Worm (Caenorhabditis elegans) whole organism, young adult: ENCODE results near the gene ZK892.6.

ENCODE experiments used
- B0035.1 ChIP-seq: sonication (generic microtip); optimal IDR thresholded peaks from 2 replicates; lab custom pipeline; 2016; ENCODE audit warnings: missing genetic modification characterization, mild to moderate bottlenecking, missing compliant biosample characterization, missing genotype, missing genetic modification reagents
- B0336.3 ChIP-seq: fragments of 200-800 bp; sonication (Bioruptor generic); IDR thresholded peaks from 2 replicates; pipeline ENCODE4 v1.3.6; 2022; ENCODE audit warnings: missing genetic modification characterization, missing compliant biosample characterization
- C06A6.2 ChIP-seq: fragments of 200-800 bp; sonication (Bioruptor generic); conservative IDR thresholded peaks from 2 replicates; pipeline ENCODE4 v1.3.6; 2022; ENCODE audit warnings: missing genetic modification characterization, missing compliant biosample characterization
- C17E4.6 ChIP-seq: fragments of 200-800 bp; sonication (Bioruptor generic); IDR thresholded peaks from 2 replicates; pipeline ENCODE4 v1.3.6; 2022; ENCODE audit warnings: missing genetic modification reagents, missing genetic modification characterization, missing compliant biosample characterization
- F22D6.2 ChIP-seq: sonication (generic microtip); optimal IDR thresholded peaks from 2 replicates; lab custom pipeline; 2016; ENCODE audit warnings: mild to moderate bottlenecking, missing genetic modification characterization, missing compliant biosample characterization
- F37B4.10 ChIP-seq: fragments of 200-800 bp; sonication (Bioruptor generic); IDR thresholded peaks from 2 replicates; pipeline ENCODE4 v1.3.6; 2022; ENCODE audit warnings: missing genetic modification characterization, missing compliant biosample characterization
- F49E8.2 ChIP-seq: sonication (generic microtip); optimal IDR thresholded peaks from 3 replicates; lab custom pipeline; 2017; ENCODE audit warnings: missing genetic modification characterization, mild to moderate bottlenecking, missing compliant biosample characterization, antibody characterized with exemption, moderate library complexity; ENCODE audit not compliant: insufficient read depth
- F57C9.4 ChIP-seq: sonication (generic microtip); optimal IDR thresholded peaks from 2 replicates; lab custom pipeline; 2017; ENCODE audit warnings: mild to moderate bottlenecking, missing genetic modification characterization, missing compliant biosample characterization
- K11D2.4 ChIP-seq: fragments of 200-800 bp; sonication (Bioruptor generic); IDR thresholded peaks from 2 replicates; pipeline ENCODE4 v1.3.6; 2022; ENCODE audit warnings: missing genetic modification reagents, missing genetic modification characterization, missing compliant biosample characterization
- T07F8.4 ChIP-seq: sonication (generic microtip); optimal IDR thresholded peaks from 2 replicates; lab custom pipeline; 2016; ENCODE audit warnings: mild to moderate bottlenecking, missing genetic modification characterization, moderate library complexity, missing compliant biosample characterization
- Y53F4B.3 ChIP-seq: fragments of 200-800 bp; sonication (Bioruptor generic); IDR thresholded peaks from 2 replicates; pipeline ENCODE4 v1.3.6; 2022; ENCODE audit warnings: missing genetic modification reagents, missing genetic modification characterization, missing compliant biosample characterization
- Y56A3A.18 ChIP-seq: fragments of 200-800 bp; sonication (Bioruptor generic); IDR thresholded peaks from 2 replicates; pipeline ENCODE4 v1.3.6; 2022; ENCODE audit warnings: missing genetic modification reagents, missing genetic modification characterization, missing compliant biosample characterization
- Y67H2A.10 ChIP-seq: fragments of 200-800 bp; sonication (Bioruptor generic); conservative IDR thresholded peaks from 2 replicates; pipeline ENCODE4 v1.3.6; 2022; ENCODE audit warnings: missing genetic modification reagents, missing genetic modification characterization, missing compliant biosample characterization
- athp-1 ChIP-seq: sonication (generic microtip); optimal IDR thresholded peaks from 2 replicates; lab custom pipeline; 2017; ENCODE audit warnings: mild to moderate bottlenecking, missing genetic modification characterization, missing compliant biosample characterization
- attf-3 ChIP-seq: fragments of 200-800 bp; sonication (Bioruptor generic); conservative IDR thresholded peaks from 2 replicates; pipeline ENCODE4 v1.3.6; 2022; ENCODE audit warnings: missing genetic modification reagents, missing genetic modification characterization, missing compliant biosample characterization
- attf-5 ChIP-seq: fragments of 200-800 bp; sonication (Bioruptor generic); optimal IDR thresholded peaks from 2 replicates; lab custom pipeline; 2018; ENCODE audit warnings: mild to moderate bottlenecking, missing genetic modification characterization, missing compliant biosample characterization
- bed-1 ChIP-seq: fragments of 200-800 bp; sonication (Bioruptor generic); IDR thresholded peaks from 2 replicates; pipeline ENCODE4 v1.3.6; 2022; ENCODE audit warnings: missing genetic modification reagents, missing genetic modification characterization, missing compliant biosample characterization
- cebp-2 ChIP-seq: fragments of 200-800 bp; sonication (Bioruptor generic); IDR thresholded peaks from 2 replicates; pipeline ENCODE4 v1.3.6; 2022; ENCODE audit warnings: missing genetic modification characterization, missing compliant biosample characterization
- ceh-100 ChIP-seq: fragments of 200-800 bp; sonication (Bioruptor generic); IDR thresholded peaks from 2 replicates; pipeline ENCODE4 v1.3.6; 2022; ENCODE audit warnings: missing genetic modification reagents, missing genetic modification characterization, missing compliant biosample characterization
- ceh-27 ChIP-seq: fragments of 200-800 bp; sonication (Bioruptor generic); optimal IDR thresholded peaks from 2 replicates; lab custom pipeline; 2018; ENCODE audit warnings: mild to moderate bottlenecking, missing genetic modification characterization, moderate library complexity, missing compliant biosample characterization
- ceh-40 ChIP-seq: fragments of 200-800 bp; sonication (Bioruptor generic); IDR thresholded peaks from 2 replicates; pipeline ENCODE4 v1.3.6; 2022; ENCODE audit warnings: missing genetic modification characterization, missing compliant biosample characterization
- ceh-58 ChIP-seq: fragments of 200-800 bp; sonication (Bioruptor generic); IDR thresholded peaks from 2 replicates; pipeline ENCODE4 v1.3.6; 2022; ENCODE audit warnings: missing genetic modification characterization, missing compliant biosample characterization
- ceh-79 ChIP-seq: sonication (generic microtip); optimal IDR thresholded peaks from 2 replicates; lab custom pipeline; 2017; ENCODE audit warnings: mild to moderate bottlenecking, missing genetic modification characterization, missing compliant biosample characterization
- chd-7 ChIP-seq: sonication (generic microtip); optimal IDR thresholded peaks from 2 replicates; lab custom pipeline; 2016; ENCODE audit warnings: mild to moderate bottlenecking, missing genetic modification characterization, moderate library complexity, missing compliant biosample characterization
- die-1 ChIP-seq: sonication (generic microtip); optimal IDR thresholded peaks from 2 replicates; lab custom pipeline; 2016; ENCODE audit warnings: missing genotype, mild to moderate bottlenecking, missing genetic modification characterization, missing compliant biosample characterization
- dpl-1 ChIP-seq: fragments of 150-350 bp; optimal IDR thresholded peaks from 2 replicates; lab custom pipeline; 2014; ENCODE audit warnings: missing biosample characterization, missing genetic modification reagents, missing genetic modification characterization
- efl-1 ChIP-seq: fragments of 150-350 bp; optimal IDR thresholded peaks from 2 replicates; lab custom pipeline; 2014; ENCODE audit warnings: missing biosample characterization, missing genetic modification reagents, missing genetic modification characterization
- fkh-3 ChIP-seq: sonication (generic microtip); optimal IDR thresholded peaks from 2 replicates; lab custom pipeline; 2016; ENCODE audit warnings: mild to moderate bottlenecking, missing genetic modification characterization, missing compliant biosample characterization
- gei-17 ChIP-seq: fragments of 200-800 bp; sonication (Bioruptor generic); optimal IDR thresholded peaks from 2 replicates; lab custom pipeline; 2018; ENCODE audit warnings: mild to moderate bottlenecking, missing genetic modification characterization, missing compliant biosample characterization
- hmg-1.2 ChIP-seq: fragments of 200-800 bp; sonication (Bioruptor generic); IDR thresholded peaks from 2 replicates; pipeline ENCODE4 v1.3.6; 2022; ENCODE audit warnings: missing genetic modification reagents, missing genetic modification characterization, missing compliant biosample characterization
- hmg-20 ChIP-seq: fragments of 200-800 bp; sonication (Bioruptor generic); IDR thresholded peaks from 2 replicates; pipeline ENCODE4 v1.3.6; 2022; ENCODE audit warnings: missing genetic modification reagents, missing genetic modification characterization, missing compliant biosample characterization
- hrde-1 ChIP-seq: sonication (generic microtip); optimal IDR thresholded peaks from 2 replicates; lab custom pipeline; 2016; ENCODE audit warnings: missing genetic modification characterization, mild to moderate bottlenecking, missing compliant biosample characterization, moderate library complexity, missing genotype, missing genetic modification reagents, borderline replicate concordance
- hsf-1 ChIP-seq: fragments of 200-800 bp; sonication (Bioruptor generic); IDR thresholded peaks from 2 replicates; pipeline ENCODE4 v1.3.6; 2022; ENCODE audit warnings: missing genetic modification reagents, missing genetic modification characterization, missing compliant biosample characterization
- lag-1 ChIP-seq: fragments of 200-800 bp; sonication (Bioruptor generic); IDR thresholded peaks from 2 replicates; pipeline ENCODE4 v1.3.6; 2022; ENCODE audit warnings: missing genetic modification reagents, missing genetic modification characterization, missing compliant biosample characterization
- lin-26 ChIP-seq: fragments of 200-800 bp; sonication (Bioruptor generic); IDR thresholded peaks from 2 replicates; pipeline ENCODE4 v1.3.6; 2022; ENCODE audit warnings: missing genetic modification reagents, missing genetic modification characterization, missing compliant biosample characterization
- lin-40 ChIP-seq: sonication (generic microtip); optimal IDR thresholded peaks from 2 replicates; lab custom pipeline; 2016; ENCODE audit warnings: missing genetic modification characterization, mild to moderate bottlenecking, missing compliant biosample characterization, missing genotype, missing genetic modification reagents
- nfya-2 ChIP-seq: fragments of 200-800 bp; sonication (Bioruptor generic); IDR thresholded peaks from 2 replicates; pipeline ENCODE4 v1.3.6; 2022; ENCODE audit warnings: missing genetic modification reagents, missing genetic modification characterization, missing compliant biosample characterization
- nfyb-1 ChIP-seq: fragments of 200-800 bp; sonication (Bioruptor generic); IDR thresholded peaks from 2 replicates; pipeline ENCODE4 v1.3.6; 2022; ENCODE audit warnings: missing genetic modification reagents, missing genetic modification characterization, missing compliant biosample characterization
- nhr-80 ChIP-seq: sonication (generic microtip); optimal IDR thresholded peaks from 2 replicates; lab custom pipeline; 2016; ENCODE audit warnings: missing genetic modification characterization, missing compliant biosample characterization
- nhr-90 ChIP-seq: sonication (generic microtip); optimal IDR thresholded peaks from 2 replicates; lab custom pipeline; 2016; ENCODE audit warnings: missing genotype, mild to moderate bottlenecking, missing genetic modification characterization, missing compliant biosample characterization
- snpc-4 ChIP-seq, 5 experiments: fragments of 150-350 bp in 1 of 5; sonication (generic microtip) in 4 of 5; optimal IDR thresholded peaks; 2 replicates each; lab custom pipeline; 2014 to 2018; ENCODE audit warnings: missing genetic modification characterization in 5 of 5, missing biosample characterization in 3 of 5, antibody characterized with exemption in 2 of 5, mild to moderate bottlenecking in 2 of 5, missing compliant biosample characterization in 2 of 5, missing genotype in 2 of 5, moderate library complexity in 2 of 5, missing genetic modification reagents in 1 of 5
- tbp1 ChIP-seq: fragments of 200-800 bp; sonication (Bioruptor generic); optimal IDR thresholded peaks from 2 replicates; lab custom pipeline; 2018; ENCODE audit warnings: mild to moderate bottlenecking, missing genetic modification characterization, missing compliant biosample characterization
- unc-62 ChIP-seq: fragments of 150-350 bp; optimal IDR thresholded peaks from 2 replicates; lab custom pipeline; 2014; ENCODE audit warnings: missing biosample characterization, missing genetic modification reagents, missing genetic modification characterization
- zfh-2 ChIP-seq: fragments of 200-800 bp; sonication (Bioruptor generic); conservative IDR thresholded peaks from 2 replicates; pipeline ENCODE4 v1.3.6; 2022; ENCODE audit warnings: missing genetic modification reagents, missing genetic modification characterization, missing compliant biosample characterization
- zim-3 ChIP-seq: sonication (generic microtip); optimal IDR thresholded peaks from 2 replicates; lab custom pipeline; 2017; ENCODE audit warnings: mild to moderate bottlenecking, missing genetic modification characterization, moderate library complexity, missing compliant biosample characterization
- ztf-18 ChIP-seq: sonication (generic microtip); optimal IDR thresholded peaks from 2 replicates; lab custom pipeline; 2016; ENCODE audit warnings: missing genotype, mild to moderate bottlenecking, missing genetic modification characterization, missing compliant biosample characterization
- ztf-28 ChIP-seq: fragments of 200-800 bp; sonication (Bioruptor generic); IDR thresholded peaks from 2 replicates; pipeline ENCODE4 v1.3.6; 2022; ENCODE audit warnings: missing genetic modification reagents, missing genetic modification characterization, missing compliant biosample characterization
- ztf-3 ChIP-seq: fragments of 200-800 bp; sonication (Bioruptor generic); optimal IDR thresholded peaks from 2 replicates; lab custom pipeline; 2018; ENCODE audit warnings: mild to moderate bottlenecking, missing genetic modification characterization, missing compliant biosample characterization

The ZK892.6 gene

ce11 chrII:9967999-9968706, 11.8 kb downstream of the ZK892.6 start, which contains the start of the genes R53.4 and psf-1 (continued):
- TF ChIP-seq nhr-90 (tag; lab: Kevin White, UChicago) (no peak), F49E8.2 (tag; lab: Kevin White, UChicago) (no peak), zim-3 (tag; lab: Kevin White, UChicago) (no peak), fkh-3 (no peak), lin-26 (GFP tag; lab: Robert Waterston, UW) (0 out of 2 replicates have a peak, but pooled peaks have one; percentile 15), zfh-2 (GFP tag; lab: Robert Waterston, UW) (no peak), ztf-18 (no peak), ztf-28 (GFP tag; lab: Robert Waterston, UW) (peak; percentile 62; the same call in 1 of the 2 replicates), C17E4.6 (no peak), snpc-4 (GFP tag; optimal IDR thresholded peaks at IDR 0.05; lab: Kevin White, UChicago) (no peak), snpc-4 (tag; optimal IDR thresholded peaks at IDR 0.05; lab: Kevin White, UChicago) (peak in 2 of 4 experiments; percentile 10 to 31), B0336.3 (GFP tag; lab: Robert Waterston, UW) (no peak), ceh-27 (peak; percentile 76), ceh-58 (GFP tag; lab: Robert Waterston, UW) (no peak), die-1 (tag; lab: Kevin White, UChicago) (no peak), C06A6.2 (no peak), attf-5 (GFP tag; lab: Kevin White, UChicago) (peak; percentile 59), nfyb-1 (no peak), athp-1 (tag; lab: Kevin White, UChicago) (no peak), hmg-1.2 (GFP tag; lab: Robert Waterston, UW) (peak; percentile 46; the same call in 1 of the 2 replicates), hrde-1 (tag; lab: Kevin White, UChicago) (no peak), K11D2.4 (no peak), attf-3 (GFP tag; lab: Robert Waterston, UW) (peak; percentile 60; the same call in 1 of the 2 replicates), B0035.1 (tag; lab: Kevin White, UChicago) (no peak), nhr-80 (tag; lab: Kevin White, UChicago) (peak; percentile 20), ceh-100 (GFP tag; lab: Robert Waterston, UW) (no peak), T07F8.4 (tag; lab: Kevin White, UChicago) (no peak), ceh-40 (GFP tag; lab: Robert Waterston, UW) (no peak), F57C9.4 (tag; lab: Kevin White, UChicago) (no peak), F37B4.10 (GFP tag; lab: Robert Waterston, UW) (no peak), lag-1 (GFP tag; lab: Robert Waterston, UW) (no peak), hmg-20 (GFP tag; lab: Robert Waterston, UW) (no peak), Y67H2A.10 (GFP tag; lab: Robert Waterston, UW) (0 out of 2 replicates have a peak, but pooled peaks have one; percentile 11), unc-62 (no peak), gei-17 (GFP tag; lab: Kevin White, UChicago) (no peak), nfya-2 (GFP tag; lab: Robert Waterston, UW) (no peak), bed-1 (GFP tag; lab: Robert Waterston, UW) (no peak), dpl-1 (GFP tag; lab: Kevin White, UChicago) (peak; percentile 57), lin-40 (tag; lab: Kevin White, UChicago) (no peak), tbp1 (GFP tag; lab: Kevin White, UChicago) (peak; percentile 17), Y53F4B.3 (GFP tag; lab: Robert Waterston, UW) (no peak), F22D6.2 (no peak), efl-1 (GFP tag; lab: Kevin White, UChicago) (peak; percentile 46), cebp-2 (GFP tag; lab: Robert Waterston, UW) (no peak), ztf-3 (no peak), ceh-79 (no peak), Y56A3A.18 (no peak), chd-7 (tag; lab: Kevin White, UChicago) (no peak), hsf-1 (no peak)
